Fruit fly (Drosophila melanogaster) whole organism, adult: ENCODE data around the gene Ugalt.

Source experiments
- CG11617 ChIP-seq: fragments of 200-800 bp; sonication (Bioruptor generic); optimal IDR thresholded peaks from 2 replicates; lab custom pipeline; 2017; ENCODE audit warnings: mild to moderate bottlenecking, missing biosample characterization, missing genetic modification reagents, missing genetic modification characterization
- CG12768 ChIP-seq: fragments of 200-800 bp; sonication (Bioruptor generic); optimal IDR thresholded peaks from 2 replicates; lab custom pipeline; 2017; ENCODE audit warnings: missing biosample characterization, missing genetic modification characterization, mild to moderate bottlenecking, moderate library complexity, missing genetic modification reagents
- CG14711 ChIP-seq: fragments of 200-800 bp; sonication (Bioruptor generic); optimal IDR thresholded peaks from 2 replicates; lab custom pipeline; 2018; ENCODE audit warnings: missing biosample characterization, mild to moderate bottlenecking, missing genetic modification characterization, moderate library complexity
- CG1620 ChIP-seq: fragments of 200-800 bp; sonication (Bioruptor generic); optimal IDR thresholded peaks from 2 replicates; lab custom pipeline; 2016; ENCODE audit warnings: missing biosample characterization, missing genetic modification characterization
- CG33017 ChIP-seq: fragments of 200-800 bp; sonication (Bioruptor generic); optimal IDR thresholded peaks from 2 replicates; lab custom pipeline; 2018; ENCODE audit warnings: missing biosample characterization, mild to moderate bottlenecking, missing genetic modification characterization, moderate library complexity
- CG5204 ChIP-seq: fragments of 200-800 bp; sonication (Bioruptor generic); optimal IDR thresholded peaks from 2 replicates; lab custom pipeline; 2016; ENCODE audit warnings: missing biosample characterization, missing genetic modification characterization
- CG7045 ChIP-seq: fragments of 200-800 bp; sonication (Bioruptor generic); optimal IDR thresholded peaks from 2 replicates; lab custom pipeline; 2017; ENCODE audit warnings: missing biosample characterization, mild to moderate bottlenecking, missing genetic modification characterization
- CG7101 ChIP-seq: fragments of 200-800 bp; sonication (Bioruptor generic); optimal IDR thresholded peaks from 2 replicates; lab custom pipeline; 2018; ENCODE audit warnings: missing biosample characterization, mild to moderate bottlenecking, missing genetic modification characterization, moderate library complexity
- Clk ChIP-seq: fragments of 200-800 bp; sonication (Bioruptor generic); optimal IDR thresholded peaks from 2 replicates; lab custom pipeline; 2017; ENCODE audit warnings: missing biosample characterization, missing genetic modification characterization
- Crg-1 ChIP-seq: fragments of 200-800 bp; sonication (Bioruptor generic); optimal IDR thresholded peaks from 2 replicates; lab custom pipeline; 2016; ENCODE audit warnings: missing biosample characterization, missing genetic modification characterization
- Hr96 ChIP-seq: fragments of 200-800 bp; sonication (Bioruptor generic); optimal IDR thresholded peaks from 2 replicates; lab custom pipeline; 2016; ENCODE audit warnings: missing biosample characterization, missing genetic modification characterization
- Mnt ChIP-seq: fragments of 200-800 bp; sonication (Bioruptor generic); optimal IDR thresholded peaks from 2 replicates; lab custom pipeline; 2016; ENCODE audit warnings: missing biosample characterization, mild to moderate bottlenecking, missing genetic modification characterization
- bab1 ChIP-seq: fragments of 200-800 bp; sonication (Bioruptor generic); optimal IDR thresholded peaks from 3 replicates; lab custom pipeline; 2019; ENCODE audit warnings: missing biosample characterization, mild to moderate bottlenecking, missing genetic modification characterization, moderate library complexity
- cic ChIP-seq: fragments of 200-800 bp; sonication (Bioruptor generic); optimal IDR thresholded peaks from 2 replicates; lab custom pipeline; 2017; ENCODE audit warnings: missing biosample characterization, mild to moderate bottlenecking, missing genetic modification characterization, moderate library complexity
- cnc ChIP-seq, 2 experiments: fragments of >200 bp; optimal IDR thresholded peaks; 2 replicates each; lab custom pipeline; 2017
- kay ChIP-seq: fragments of 200-800 bp; sonication (Bioruptor generic); peaks from one replicate; lab custom pipeline; 2016; ENCODE audit warnings: missing biosample characterization, missing genetic modification characterization, borderline replicate concordance
- ovo ChIP-seq: fragments of 200-800 bp; sonication (Bioruptor generic); optimal IDR thresholded peaks from 2 replicates; lab custom pipeline; 2016; ENCODE audit warnings: missing biosample characterization, missing genetic modification characterization
- pad ChIP-seq: fragments of 200-800 bp; sonication (Bioruptor generic); optimal IDR thresholded peaks from 3 replicates; lab custom pipeline; 2017; ENCODE audit warnings: missing biosample characterization, missing genetic modification characterization, mild to moderate bottlenecking, moderate library complexity, missing genetic modification reagents
- tj ChIP-seq: fragments of 200-800 bp; sonication (Bioruptor generic); optimal IDR thresholded peaks from 3 replicates; lab custom pipeline; 2017; ENCODE audit warnings: missing biosample characterization, mild to moderate bottlenecking, missing genetic modification characterization, moderate library complexity
- toe ChIP-seq: fragments of 200-800 bp; sonication (Bioruptor generic); optimal IDR thresholded peaks from 2 replicates; lab custom pipeline; 2016; ENCODE audit warnings: missing biosample characterization, missing genetic modification characterization

Ugalt gene

dm6 chrX:2703693-2704092, at the start of gene Ugalt:
Gene Ugalt (minus strand): TSS chrX:2703852.
- TF ChIP-seq CG14711 (tag; lab: Kevin White, UChicago) (peak; percentile 100), tj (peak; percentile 99), toe (GFP tag; lab: Kevin White, UChicago) (peak; percentile 100), Mnt (peak; percentile 100), cnc (optimal IDR thresholded peaks at IDR 0.05; lab: Kevin White, UChicago) (no peak), Crg-1 (GFP tag; lab: Kevin White, UChicago) (peak; percentile 100), CG12768 (peak; percentile 100), ovo (peak; percentile 100), Hr96 (GFP tag; lab: Kevin White, UChicago) (peak; percentile 100), CG7101 (tag; lab: Kevin White, UChicago) (peak; percentile 100), CG33017 (tag; lab: Kevin White, UChicago) (peak; percentile 100), CG7045 (GFP tag; lab: Kevin White, UChicago) (peak; percentile 100), CG1620 (GFP tag; lab: Kevin White, UChicago) (peak; percentile 100), CG5204 (GFP tag; lab: Kevin White, UChicago) (peak; percentile 100), cic (peak; percentile 98), CG11617 (GFP tag; lab: Kevin White, UChicago) (peak; percentile 100), kay (no peak), bab1 (GFP tag; lab: Kevin White, UChicago) (peak; percentile 100), pad (GFP tag; lab: Kevin White, UChicago) (peak; percentile 99), Clk (peak; percentile 100)

- TF ChIP-seq CG7045 (GFP tag; lab: Kevin White, UChicago): no peak
Observed at dm6 chrX:2749693-2750092, 46.0 kb upstream of the Ugalt start.

dm6 chrX:2744042-2744441, 40.4 kb upstream of the Ugalt start, which contains the start of gene Syx4:
Gene Syx4 (minus strand): TSS chrX:2744076.
- TF ChIP-seq bab1 (GFP tag; lab: Kevin White, UChicago) (peak; percentile 57), CG11617 (GFP tag; lab: Kevin White, UChicago) (peak; percentile 91), cnc (optimal IDR thresholded peaks at IDR 0.05; lab: Kevin White, UChicago) (no peak), CG33017 (tag; lab: Kevin White, UChicago) (peak; percentile 95), CG1620 (GFP tag; lab: Kevin White, UChicago) (peak; percentile 47), CG12768 (peak; percentile 88), tj (peak; percentile 67), CG7101 (tag; lab: Kevin White, UChicago) (peak; percentile 97), Crg-1 (GFP tag; lab: Kevin White, UChicago) (peak; percentile 80), Mnt (peak; percentile 85), CG14711 (tag; lab: Kevin White, UChicago) (peak; percentile 93), pad (GFP tag; lab: Kevin White, UChicago) (peak; percentile 82), toe (GFP tag; lab: Kevin White, UChicago) (peak; percentile 56), CG5204 (GFP tag; lab: Kevin White, UChicago) (peak; percentile 75), cic (peak; percentile 81), Hr96 (GFP tag; lab: Kevin White, UChicago) (peak; percentile 84), ovo (peak; percentile 17), CG7045 (GFP tag; lab: Kevin White, UChicago) (peak; percentile 90), Clk (peak; percentile 77), kay (peak; percentile 90)

dm6 chrX:2743601-2744000, 39.9 kb upstream of the Ugalt start:
- no peak for TF ChIP-seq kay
- TF ChIP-seq Mnt: no peak
- TF ChIP-seq ovo: no peak
- no peak for TF ChIP-seq Hr96 (GFP tag; lab: Kevin White, UChicago)
- TF ChIP-seq tj: no peak
- no peak for TF ChIP-seq Crg-1 (GFP tag; lab: Kevin White, UChicago)
- no peak for TF ChIP-seq CG5204 (GFP tag; lab: Kevin White, UChicago)
- TF ChIP-seq Clk: no peak
- TF ChIP-seq CG12768: no peak
- TF ChIP-seq CG7045 (GFP tag; lab: Kevin White, UChicago): no peak
- no peak for TF ChIP-seq CG7101 (tag; lab: Kevin White, UChicago)
- TF ChIP-seq toe (GFP tag; lab: Kevin White, UChicago): no peak
- TF ChIP-seq CG1620 (GFP tag; lab: Kevin White, UChicago): no peak
- TF ChIP-seq CG33017 (tag; lab: Kevin White, UChicago): no peak
- TF ChIP-seq cnc (optimal IDR thresholded peaks at IDR 0.05; lab: Kevin White, UChicago): no peak
- TF ChIP-seq cic: no peak

dm6 chrX:2743020-2743419, 39.4 kb upstream of the Ugalt start:
- peak; percentile 38 for TF ChIP-seq Clk
- TF ChIP-seq Mnt: peak; percentile 82
- peak; percentile 73 for TF ChIP-seq Crg-1 (GFP tag; lab: Kevin White, UChicago)
- TF ChIP-seq CG1620 (GFP tag; lab: Kevin White, UChicago): peak; percentile 64
- TF ChIP-seq CG5204 (GFP tag; lab: Kevin White, UChicago): peak; percentile 75
- peak; percentile 90 for TF ChIP-seq Hr96 (GFP tag; lab: Kevin White, UChicago)
- peak; percentile 50 for TF ChIP-seq toe (GFP tag; lab: Kevin White, UChicago)
- TF ChIP-seq CG7101 (tag; lab: Kevin White, UChicago): peak; percentile 90
- peak; percentile 58 for TF ChIP-seq pad (GFP tag; lab: Kevin White, UChicago)
- no peak for TF ChIP-seq cnc (optimal IDR thresholded peaks at IDR 0.05; lab: Kevin White, UChicago)
- peak; percentile 83 for TF ChIP-seq CG11617 (GFP tag; lab: Kevin White, UChicago)
- TF ChIP-seq kay: no peak
- TF ChIP-seq tj: peak; percentile 48
- peak; percentile 68 for TF ChIP-seq CG33017 (tag; lab: Kevin White, UChicago)
- peak; percentile 84 for TF ChIP-seq CG12768
- peak; percentile 34 for TF ChIP-seq bab1 (GFP tag; lab: Kevin White, UChicago)
- peak; percentile 82 for TF ChIP-seq CG14711 (tag; lab: Kevin White, UChicago)
- TF ChIP-seq cic: no peak
- TF ChIP-seq ovo: peak; percentile 58
- TF ChIP-seq CG7045 (GFP tag; lab: Kevin White, UChicago): peak; percentile 72

- TF ChIP-seq ovo: peak; percentile 3
- TF ChIP-seq CG12768: peak; percentile 59
- no peak for TF ChIP-seq Hr96 (GFP tag; lab: Kevin White, UChicago)
- no peak for TF ChIP-seq toe (GFP tag; lab: Kevin White, UChicago)
- TF ChIP-seq CG11617 (GFP tag; lab: Kevin White, UChicago): peak; percentile 56
- peak; percentile 98 for TF ChIP-seq kay
- no peak for TF ChIP-seq Crg-1 (GFP tag; lab: Kevin White, UChicago)
- peak; percentile 49 for TF ChIP-seq tj
- peak; percentile 94 for TF ChIP-seq cic
- no peak for TF ChIP-seq CG14711 (tag; lab: Kevin White, UChicago)
- peak; percentile 58 for TF ChIP-seq Mnt
- peak; percentile 89 for TF ChIP-seq pad (GFP tag; lab: Kevin White, UChicago)
- peak; percentile 11 for TF ChIP-seq CG7045 (GFP tag; lab: Kevin White, UChicago)
- TF ChIP-seq CG33017 (tag; lab: Kevin White, UChicago): peak; percentile 52
Observed at dm6 chrX:2742067-2742466, 38.4 kb upstream of the Ugalt start.
